Fruit fly (Drosophila melanogaster): ENCODE measurements around the gene CG17917.
A peak's percentile ranks its signal among the peaks of the same experiment; 100 is the strongest.

Gene CG17917

DNA sequence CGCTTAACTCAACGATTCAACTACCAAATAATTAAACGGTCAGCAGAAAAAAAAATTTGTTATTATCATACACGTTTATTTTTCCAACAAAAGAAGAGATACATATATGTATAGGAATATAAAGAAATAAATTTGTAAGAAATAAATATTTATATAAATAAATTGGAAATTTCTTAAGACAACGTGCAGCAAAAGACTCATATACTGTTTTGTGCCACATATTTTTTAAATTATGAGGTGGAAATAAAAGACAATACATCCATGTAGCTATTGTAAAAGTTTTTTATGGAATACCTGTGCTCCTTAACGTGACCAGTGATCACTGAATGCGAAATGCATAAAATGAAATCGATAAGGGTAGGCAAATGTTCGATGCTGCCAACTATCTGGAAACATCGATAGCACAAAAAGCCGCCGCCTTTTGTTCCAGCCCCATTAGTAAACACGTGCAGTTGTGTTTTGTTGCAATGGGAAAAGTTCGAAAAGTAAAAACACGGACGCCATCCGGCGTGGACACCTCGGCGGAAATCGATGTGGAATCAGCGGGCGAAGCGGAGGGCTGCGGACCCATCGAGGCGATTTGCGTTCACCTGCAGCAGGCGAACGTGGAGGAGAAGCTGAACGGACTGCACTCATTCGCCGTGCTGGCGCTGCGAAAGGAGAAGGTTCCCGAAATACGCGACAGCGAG is 26.9 kb downstream of the CG17917 start, which contains the start of gene CG10286 (continued):
- TF ChIP-seq Ravus (GFP tag; IDR thresholded peaks at IDR 0.05) (no peak), sens (GFP tag) (peak; percentile 73), GATAe (GFP tag; conservative IDR thresholded peaks at IDR 0.05) (no peak), bbx (GFP tag; IDR thresholded peaks at IDR 0.05; ENCODE audit: partially characterized antibody) (peak; percentile 87), CG4282 (GFP tag; optimal IDR thresholded peaks at IDR 0.05) (no peak), zen2 (GFP tag; IDR thresholded peaks at IDR 0.05; ENCODE audit: partially characterized antibody) (peak; percentile 63; the same call in 1 of the 3 replicates), CG7987 (GFP tag; optimal IDR thresholded peaks at IDR 0.05) (peak; percentile 54), CG4404 (GFP tag; IDR thresholded peaks at IDR 0.05) (no peak), hkb (optimal IDR thresholded peaks at IDR 0.05) (no peak), hkb (GFP tag; IDR thresholded peaks at IDR 0.05) (peak; percentile 17), onecut (GFP tag; IDR thresholded peaks at IDR 0.05) (peak; percentile 57), CG9437 (GFP tag; optimal IDR thresholded peaks at IDR 0.05) (peak; percentile 39), CG18599 (GFP tag; optimal IDR thresholded peaks at IDR 0.05) (peak; percentile 36), nom (GFP tag; optimal IDR thresholded peaks at IDR 0.05) (no peak), CoRest (tag; optimal IDR thresholded peaks at IDR 0.05) (peak; percentile 26), kay (GFP tag; optimal IDR thresholded peaks at IDR 0.05) (no peak), CG14710 (tag; optimal IDR thresholded peaks at IDR 0.05) (peak; percentile 35), amos (GFP tag; IDR thresholded peaks at IDR 0.05; ENCODE audit: partially characterized antibody) (peak; percentile 86), vvl (GFP tag; IDR thresholded peaks at IDR 0.05) (peak; percentile 72), NC2β (GFP tag; optimal IDR thresholded peaks at IDR 0.05) (peak; percentile 26), CG6689 (GFP tag; IDR thresholded peaks at IDR 0.05) (peak; percentile 48; the same call in 1 of the 2 replicates), CG11695 (GFP tag; IDR thresholded peaks at IDR 0.05) (0 out of 3 replicates have a peak, but pooled peaks have one; percentile 8), hbn (GFP tag; IDR thresholded peaks at IDR 0.05; ENCODE audit: partially characterized antibody) (peak; percentile 50), CG3847 (GFP tag; IDR thresholded peaks at IDR 0.05) (peak; percentile 29; the same call in 1 of the 2 replicates), CG10979 (tag; optimal IDR thresholded peaks at IDR 0.05) (peak; percentile 24), Dp (GFP tag; optimal IDR thresholded peaks at IDR 0.05) (peak; percentile 22), pum (GFP tag; optimal IDR thresholded peaks at IDR 0.05) (no peak), pb (GFP tag; optimal IDR thresholded peaks at IDR 0.05) (peak; percentile 5), CG31365 (tag; optimal IDR thresholded peaks at IDR 0.05) (no peak), Fer3 (tag; optimal IDR thresholded peaks at IDR 0.05) (peak; percentile 5), bsh (GFP tag; optimal IDR thresholded peaks at IDR 0.05) (peak in 1 of 2 experiments; percentile 24), CG12219 (GFP tag; optimal IDR thresholded peaks at IDR 0.05) (no peak), NC2α (GFP tag; optimal IDR thresholded peaks at IDR 0.05) (no peak), CG2116 (GFP tag; optimal IDR thresholded peaks at IDR 0.05) (peak; percentile 56), CG4360 (GFP tag; IDR thresholded peaks at IDR 0.05) (no peak), nmo (GFP tag; optimal IDR thresholded peaks at IDR 0.05) (peak; percentile 34), sug (tag; optimal IDR thresholded peaks at IDR 0.05) (peak; percentile 52), Rx (GFP tag; IDR thresholded peaks at IDR 0.05) (peak; percentile 31; the same call in 1 of the 2 replicates), HLH3B (GFP tag; IDR thresholded peaks at IDR 0.05) (peak; percentile 17; the same call in 1 of the 2 replicates), CG30431 (GFP tag; optimal IDR thresholded peaks at IDR 0.05) (no peak), h (optimal IDR thresholded peaks at IDR 0.05) (no peak), CG12155 (GFP tag; optimal IDR thresholded peaks at IDR 0.05) (no peak), aop (GFP tag; IDR thresholded peaks at IDR 0.05) (no peak), CG9215 (GFP tag; IDR thresholded peaks at IDR 0.05) (no peak), repo (GFP tag; optimal IDR thresholded peaks at IDR 0.05) (peak; percentile 26), jing (GFP tag; optimal IDR thresholded peaks at IDR 0.05) (no peak), CG7928 (GFP tag; optimal IDR thresholded peaks at IDR 0.05) (peak; percentile 21), Ets97D (GFP tag; optimal IDR thresholded peaks at IDR 0.05) (peak; percentile 29), Mes4 (GFP tag; optimal IDR thresholded peaks at IDR 0.05) (no peak), CG31224 (GFP tag; IDR thresholded peaks at IDR 0.05) (0 out of 2 replicates have a peak, but pooled peaks have one; percentile 25)
